Fruit fly (Drosophila melanogaster): Measurements from ENCODE around the gene jp.
A peak's percentile ranks its signal among the peaks of the same experiment; 100 is the strongest.

Gene jp

DNA sequence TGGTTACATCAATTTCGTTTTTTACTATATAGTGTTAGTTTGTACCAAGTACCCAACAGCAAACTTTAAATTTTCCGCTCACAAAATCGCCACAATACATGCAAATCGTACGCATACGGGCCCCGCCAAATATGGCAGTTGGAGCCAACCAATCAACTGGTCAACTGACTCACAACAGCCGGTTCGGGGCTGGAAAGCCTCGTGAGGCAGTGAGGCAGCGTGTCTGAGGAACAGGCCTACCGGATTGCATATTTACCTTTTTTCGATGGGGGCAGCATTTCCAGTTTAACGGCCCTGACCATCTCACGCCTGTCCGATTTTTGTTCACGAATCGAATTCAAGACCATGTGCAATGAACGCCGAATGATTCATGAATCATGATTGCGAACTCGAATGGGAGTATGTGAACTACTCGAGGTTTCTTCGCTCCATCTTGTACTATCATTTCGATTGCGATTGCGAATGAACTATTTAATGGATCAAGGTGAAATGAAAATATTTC, 60.0 kb downstream of the jp start (continued):
- peak; percentile 45 for TF ChIP-seq Med (GFP tag)
- TF ChIP-seq Sry-δ (GFP tag; optimal IDR thresholded peaks at IDR 0.05): no peak
- no peak for TF ChIP-seq CG10147 (GFP tag; optimal IDR thresholded peaks at IDR 0.05)
- TF ChIP-seq mirr (GFP tag; optimal IDR thresholded peaks at IDR 0.05): no peak
- peak; percentile 90; the same call in 2 of the 4 replicates for TF ChIP-seq chinmo (GFP tag; IDR thresholded peaks at IDR 0.05; ENCODE audit: partially characterized antibody)
- no peak for TF ChIP-seq D19A (tag; optimal IDR thresholded peaks at IDR 0.05)
- no peak for TF ChIP-seq Sry-β (GFP tag; optimal IDR thresholded peaks at IDR 0.05)
- no peak for TF ChIP-seq unc-4 (GFP tag; IDR thresholded peaks at IDR 0.05; ENCODE audit: partially characterized antibody)
- TF ChIP-seq Awh (GFP tag; IDR thresholded peaks at IDR 0.05): peak; percentile 41; the same call in 1 of the 2 replicates
- no peak for TF ChIP-seq CG10321 (GFP tag; IDR thresholded peaks at IDR 0.05)
- no peak for TF ChIP-seq CG15696 (tag; optimal IDR thresholded peaks at IDR 0.05)
- TF ChIP-seq CG18599 (GFP tag; optimal IDR thresholded peaks at IDR 0.05): no peak
- TF ChIP-seq vnd (GFP tag; IDR thresholded peaks at IDR 0.05; ENCODE audit: partially characterized antibody): no peak
- no peak for TF ChIP-seq CG14965 (GFP tag; optimal IDR thresholded peaks at IDR 0.05; ENCODE audit: borderline replicate concordance)
- TF ChIP-seq vvl (GFP tag; IDR thresholded peaks at IDR 0.05): peak; percentile 49
- TF ChIP-seq lilli (GFP tag; optimal IDR thresholded peaks at IDR 0.05): no peak
- no peak for TF ChIP-seq zfh2 (GFP tag; optimal IDR thresholded peaks at IDR 0.05)
- no peak for TF ChIP-seq dpn (GFP tag; optimal IDR thresholded peaks at IDR 0.05)
- TF ChIP-seq CG34224 (GFP tag; IDR thresholded peaks at IDR 0.05; ENCODE audit: partially characterized antibody): no peak
- TF ChIP-seq lov (optimal IDR thresholded peaks at IDR 0.05): no peak
- TF ChIP-seq lov (GFP tag; IDR thresholded peaks at IDR 0.05): 0 out of 3 replicates have a peak, but pooled peaks have one; percentile 45
- TF ChIP-seq repo (GFP tag; optimal IDR thresholded peaks at IDR 0.05): no peak
- TF ChIP-seq CG11456 (GFP tag; IDR thresholded peaks at IDR 0.05): no peak
- 0 out of 2 replicates have a peak, but pooled peaks have one; percentile 15 for TF ChIP-seq Rfx (GFP tag; IDR thresholded peaks at IDR 0.05)
- TF ChIP-seq lmd (GFP tag; IDR thresholded peaks at IDR 0.05): no peak
- TF ChIP-seq CG8290 (GFP tag; optimal IDR thresholded peaks at IDR 0.05): no peak
- peak in 1 of 2 experiments; percentile 3 for TF ChIP-seq CG8290 (tag; optimal IDR thresholded peaks at IDR 0.05)
- no peak for TF ChIP-seq CG4424 (GFP tag; optimal IDR thresholded peaks at IDR 0.05)

- TF ChIP-seq CG13894 (tag; optimal IDR thresholded peaks at IDR 0.05) (no peak), CG10565 (GFP tag; optimal IDR thresholded peaks at IDR 0.05) (no peak), Max (GFP tag; optimal IDR thresholded peaks at IDR 0.05) (no peak), Mad (GFP tag; optimal IDR thresholded peaks at IDR 0.05) (no peak), CoRest (tag; optimal IDR thresholded peaks at IDR 0.05) (no peak), run (tag; optimal IDR thresholded peaks at IDR 0.05) (no peak), CG13624 (GFP tag; optimal IDR thresholded peaks at IDR 0.05) (no peak), kni (GFP tag; optimal IDR thresholded peaks at IDR 0.05) (peak; percentile 51), mld (GFP tag; IDR thresholded peaks at IDR 0.05; ENCODE audit: partially characterized antibody) (no peak), stc (GFP tag; IDR thresholded peaks at IDR 0.05) (no peak), CG6689 (GFP tag; IDR thresholded peaks at IDR 0.05) (0 out of 2 replicates have a peak, but pooled peaks have one; percentile 4), da (GFP tag; optimal IDR thresholded peaks at IDR 0.05) (no peak), Med (GFP tag) (peak; percentile 42), cwo (GFP tag; optimal IDR thresholded peaks at IDR 0.05) (peak; percentile 21), gcm2 (GFP tag; optimal IDR thresholded peaks at IDR 0.05) (no peak), CG1602 (GFP tag; optimal IDR thresholded peaks at IDR 0.05) (no peak), CG31224 (GFP tag; IDR thresholded peaks at IDR 0.05) (peak; percentile 76), Vsx1 (GFP tag; optimal IDR thresholded peaks at IDR 0.05) (no peak), CG12744 (GFP tag; optimal IDR thresholded peaks at IDR 0.05) (no peak), Dip2 (GFP tag; IDR thresholded peaks at IDR 0.05) (no peak), CG10267 (tag; optimal IDR thresholded peaks at IDR 0.05) (no peak), CG15269 (tag; optimal IDR thresholded peaks at IDR 0.05) (peak; percentile 9), tio (GFP tag; optimal IDR thresholded peaks at IDR 0.05) (no peak)
These were observed 61.0 kb downstream of the jp start for dm6 chr2L:9505372-9506103.

Measured in whole organism, embryonic.